Worm (Caenorhabditis elegans) whole organism, L1 larva: ENCODE results near the gene coq-3.

Experiments
- C04F5.9 ChIP-seq: sonication (generic microtip); optimal IDR thresholded peaks from 2 replicates; lab custom pipeline; 2016; ENCODE audit warnings: missing genetic modification characterization, missing compliant biosample characterization
- egl-27 ChIP-seq, 2 experiments: fragments of 150-350 bp in 1 of 2; sonication (generic microtip); optimal IDR thresholded peaks; 3 replicates each; lab custom pipeline; 2017 to 2018; ENCODE audit warnings: missing biosample characterization in 2 of 2, missing genetic modification characterization in 2 of 2, missing genetic modification reagents in 2 of 2
- fkh-10 ChIP-seq: sonication (generic microtip); optimal IDR thresholded peaks from 2 replicates; lab custom pipeline; 2017; ENCODE audit warnings: missing biosample characterization, missing genetic modification reagents, missing genetic modification characterization
- fkh-8 ChIP-seq: sonication (generic microtip); optimal IDR thresholded peaks from 2 replicates; lab custom pipeline; 2016; ENCODE audit warnings: mild to moderate bottlenecking, missing genetic modification characterization, missing compliant biosample characterization
- nhr-20 ChIP-seq: sonication (generic microtip); optimal IDR thresholded peaks from 2 replicates; lab custom pipeline; 2016; ENCODE audit warnings: mild to moderate bottlenecking, missing genetic modification characterization, missing compliant biosample characterization
- nhr-237 ChIP-seq: fragments of 150-350 bp; optimal IDR thresholded peaks from 2 replicates; lab custom pipeline; 2014; ENCODE audit warnings: missing biosample characterization, missing genetic modification characterization

DNA sequence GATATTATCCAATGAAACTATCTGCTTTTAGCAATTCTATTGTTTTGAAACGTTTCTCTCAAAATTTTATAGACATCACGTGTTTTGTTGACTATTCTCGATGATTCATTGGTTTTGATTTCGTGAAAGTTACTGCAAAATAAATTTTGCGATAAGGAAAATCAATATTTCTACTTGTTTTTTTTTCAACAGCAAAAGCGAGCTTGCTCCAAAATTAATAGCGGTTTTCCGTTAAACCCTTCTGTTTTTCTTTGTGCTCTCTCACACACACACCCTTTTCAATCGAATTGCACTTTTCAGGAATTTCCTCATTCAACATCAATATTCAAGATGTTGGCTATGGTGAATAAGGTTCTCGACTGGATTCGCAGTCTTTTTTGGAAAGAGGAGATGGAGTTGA lies 1.7 kb upstream of the coq-3 start, which contains the start of gene arl-8:
- no peak for TF ChIP-seq nhr-20 (tag; lab: Kevin White, UChicago)
- no peak for TF ChIP-seq C04F5.9 (tag; lab: Kevin White, UChicago)
- TF ChIP-seq egl-27 (tag; optimal IDR thresholded peaks at IDR 0.05; lab: Kevin White, UChicago), result no peak
- no peak for TF ChIP-seq fkh-8
- no peak for TF ChIP-seq nhr-237 (tag; lab: Kevin White, UChicago)
- no peak for TF ChIP-seq fkh-10
